Fruit fly (Drosophila melanogaster): Measurements from ENCODE around the gene Abcd3.

The Abcd3 gene

DNA sequence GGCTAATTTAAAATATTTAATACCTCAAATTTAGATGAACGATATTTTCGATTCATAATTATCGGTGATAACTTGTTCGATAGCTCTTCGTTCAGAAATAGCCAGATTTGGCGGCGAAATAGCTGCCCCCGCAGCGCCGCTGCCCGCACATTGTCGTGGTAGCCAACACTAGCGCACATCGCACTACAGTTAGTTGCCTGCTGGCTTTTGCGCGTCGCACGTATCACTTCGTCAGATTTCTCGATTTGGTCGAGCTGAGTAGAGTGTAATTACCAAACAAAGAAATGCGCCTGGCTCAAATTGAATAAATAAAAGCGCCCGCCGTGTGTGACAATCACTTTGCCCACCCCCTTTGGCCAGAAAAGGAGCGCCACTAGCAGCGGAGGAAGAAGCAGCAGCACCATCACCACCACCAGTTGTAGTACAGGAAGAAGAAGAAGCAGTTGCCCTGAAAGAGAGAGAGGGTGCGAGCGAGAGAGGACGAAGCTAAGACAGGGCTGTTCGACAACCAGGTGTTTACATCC, at the start of gene Abcd3 (continued):
- peak; percentile 43; the same call in 1 of the 2 replicates for TF ChIP-seq onecut (GFP tag; IDR thresholded peaks at IDR 0.05)
- peak in 1 of 3 experiments; percentile 87 for TF ChIP-seq Stat92E (GFP tag; optimal IDR thresholded peaks at IDR 0.05)
- TF ChIP-seq CG10209 (GFP tag; optimal IDR thresholded peaks at IDR 0.05) = peak; percentile 26
- no peak for TF ChIP-seq Oaz (GFP tag; IDR thresholded peaks at IDR 0.05)
- TF ChIP-seq tgo (GFP tag; IDR thresholded peaks at IDR 0.05) = no peak
- peak; percentile 43 for TF ChIP-seq CG10979 (tag; optimal IDR thresholded peaks at IDR 0.05)
- TF ChIP-seq CG11504 (tag; optimal IDR thresholded peaks at IDR 0.05) = peak; percentile 10
- no peak for TF ChIP-seq CG2875 (GFP tag; optimal IDR thresholded peaks at IDR 0.05)
- TF ChIP-seq Asciz (GFP tag; optimal IDR thresholded peaks at IDR 0.05) = no peak
- peak; percentile 76 for TF ChIP-seq Dll (GFP tag; IDR thresholded peaks at IDR 0.05; ENCODE audit: partially characterized antibody)
- TF ChIP-seq h (optimal IDR thresholded peaks at IDR 0.05) = no peak
- peak; percentile 52 for TF ChIP-seq CG12071 (GFP tag; optimal IDR thresholded peaks at IDR 0.05)
- TF ChIP-seq Ssrp (tag; optimal IDR thresholded peaks at IDR 0.05) = no peak
- 0 out of 2 replicates have a peak, but pooled peaks have one; percentile 45 for TF ChIP-seq crol (GFP tag; IDR thresholded peaks at IDR 0.05)
- TF ChIP-seq Taf1 (GFP tag; IDR thresholded peaks at IDR 0.05) = no peak
- peak; percentile 76 for TF ChIP-seq CG15479 (GFP tag; optimal IDR thresholded peaks at IDR 0.05)
- TF ChIP-seq CG14050 (GFP tag; IDR thresholded peaks at IDR 0.05) = no peak
- TF ChIP-seq pnt (GFP tag; optimal IDR thresholded peaks at IDR 0.05) = no peak
- TF ChIP-seq en (GFP tag; optimal IDR thresholded peaks at IDR 0.05) = no peak
- TF ChIP-seq tio (GFP tag; optimal IDR thresholded peaks at IDR 0.05) = no peak
- peak; percentile 28 for TF ChIP-seq ERR (GFP tag; optimal IDR thresholded peaks at IDR 0.05)
- peak; percentile 60; the same call in 2 of the 3 replicates for TF ChIP-seq CG16813 (GFP tag; IDR thresholded peaks at IDR 0.05; ENCODE audit: partially characterized antibody)
- TF ChIP-seq lmd (GFP tag; IDR thresholded peaks at IDR 0.05) = no peak
- peak; percentile 39 for TF ChIP-seq HLH54F (GFP tag; optimal IDR thresholded peaks at IDR 0.05)
- peak; percentile 65 for TF ChIP-seq bbx (GFP tag; IDR thresholded peaks at IDR 0.05; ENCODE audit: partially characterized antibody)
- TF ChIP-seq CG15696 (tag; optimal IDR thresholded peaks at IDR 0.05) = no peak
- TF ChIP-seq nmo (GFP tag; optimal IDR thresholded peaks at IDR 0.05) = peak; percentile 27
- no peak for TF ChIP-seq B-H1 (GFP tag; IDR thresholded peaks at IDR 0.05)
- TF ChIP-seq sima (GFP tag; optimal IDR thresholded peaks at IDR 0.05) = no peak
- TF ChIP-seq Gsc (GFP tag; IDR thresholded peaks at IDR 0.05) = no peak
- TF ChIP-seq luna (GFP tag; optimal IDR thresholded peaks at IDR 0.05) = no peak
- no peak for TF ChIP-seq fd3F (GFP tag; optimal IDR thresholded peaks at IDR 0.05)
- TF ChIP-seq CG15073 (GFP tag; optimal IDR thresholded peaks at IDR 0.05) = no peak
- 0 out of 3 replicates have a peak, but pooled peaks have one; percentile 40 for TF ChIP-seq CG6175 (GFP tag; IDR thresholded peaks at IDR 0.05)
- TF ChIP-seq CG18262 (tag; optimal IDR thresholded peaks at IDR 0.05) = peak; percentile 15
- no peak for TF ChIP-seq CG4404 (GFP tag; IDR thresholded peaks at IDR 0.05)
- TF ChIP-seq dm (GFP tag; optimal IDR thresholded peaks at IDR 0.05) = peak; percentile 76
- no peak for TF ChIP-seq Ptx1 (GFP tag; IDR thresholded peaks at IDR 0.05)
- peak; percentile 54 for TF ChIP-seq CG8290 (GFP tag; optimal IDR thresholded peaks at IDR 0.05)
- TF ChIP-seq CG8290 (tag; optimal IDR thresholded peaks at IDR 0.05) = peak; percentile 86 to 93
- TF ChIP-seq Lpt (GFP tag; optimal IDR thresholded peaks at IDR 0.05) = no peak
- TF ChIP-seq CG6683 (GFP tag; optimal IDR thresholded peaks at IDR 0.05) = peak; percentile 24
- no peak for TF ChIP-seq TFAM (GFP tag; optimal IDR thresholded peaks at IDR 0.05)
- TF ChIP-seq Drgx (GFP tag; IDR thresholded peaks at IDR 0.05) = no peak
- TF ChIP-seq CG18476 (GFP tag; optimal IDR thresholded peaks at IDR 0.05) = no peak
- TF ChIP-seq vnd (GFP tag; IDR thresholded peaks at IDR 0.05; ENCODE audit: partially characterized antibody) = peak; percentile 14; the same call in 2 of the 3 replicates
- no peak for TF ChIP-seq Hr3 (GFP tag; optimal IDR thresholded peaks at IDR 0.05)
- TF ChIP-seq Neu2 (GFP tag; optimal IDR thresholded peaks at IDR 0.05; ENCODE audit: borderline replicate concordance) = no peak
- TF ChIP-seq CG14710 (tag; optimal IDR thresholded peaks at IDR 0.05) = peak; percentile 38
- no peak for TF ChIP-seq E2f1 (GFP tag; IDR thresholded peaks at IDR 0.05)
- TF ChIP-seq org-1 (GFP tag; optimal IDR thresholded peaks at IDR 0.05) = no peak
